Fruit fly (Drosophila melanogaster) ovary, adult (tissue): ENCODE data around the gene TfIIS.
A peak's percentile ranks its signal among the peaks of the same experiment; 100 is the strongest.

Source experiments
- CG17801 ChIP-seq: fragments of 200-800 bp; optimal IDR thresholded peaks from 2 replicates; lab custom pipeline; 2019; ENCODE audit warnings: missing biosample characterization, mild to moderate bottlenecking, missing genetic modification characterization, moderate library complexity; ENCODE audit not compliant: partially characterized antibody

The TfIIS gene

DNA sequence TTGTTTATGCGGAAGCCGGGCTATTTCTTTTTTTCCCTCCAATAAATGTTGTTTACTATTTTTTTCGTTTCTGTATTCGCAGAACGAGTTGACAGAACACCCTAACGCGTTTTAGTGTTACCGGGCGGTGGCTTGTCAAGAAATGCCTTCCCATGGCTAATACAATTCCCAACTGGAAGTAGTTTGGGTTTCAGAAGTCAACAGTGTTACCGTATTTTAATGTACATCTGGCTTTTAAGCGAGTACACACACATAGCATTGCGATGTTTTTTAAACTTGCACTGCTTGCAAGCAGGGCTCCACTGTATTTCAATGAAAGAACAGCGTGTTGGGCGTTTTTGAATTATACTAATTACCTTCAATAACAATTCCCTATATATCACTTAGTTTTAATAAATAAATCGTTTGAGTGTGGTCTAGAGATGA, at the start of gene TfIIS:
TfIIS (minus strand) TSS at position 178 of the 426 bp plus-strand sequence.
- TF ChIP-seq CG17801 (GFP tag; lab: Kevin White, UChicago), result no peak

DNA sequence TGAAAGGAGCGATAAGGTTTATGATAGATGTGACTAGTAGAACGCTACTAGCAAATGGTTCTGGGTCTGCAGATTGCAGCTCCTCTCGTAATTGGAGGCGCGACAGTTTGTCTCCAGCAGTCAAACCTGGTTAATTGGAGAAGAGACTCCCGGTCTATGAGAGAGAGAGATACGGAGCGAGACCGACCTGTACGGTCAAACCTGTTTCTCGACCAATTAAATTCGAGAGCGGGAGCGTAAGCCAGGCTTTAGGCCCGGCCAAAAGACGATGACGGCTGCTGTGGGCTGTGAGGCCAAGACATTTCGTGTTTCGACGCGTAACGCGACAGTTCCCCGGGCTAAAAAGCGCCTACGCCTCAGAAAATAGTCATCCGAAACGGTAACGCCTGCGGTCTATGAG, 48.6 kb upstream of the TfIIS start, which contains the start of gene CG15269:
CG15269 (plus strand) TSS at position 261 of the 400 bp plus-strand sequence.
- no peak for TF ChIP-seq CG17801 (GFP tag; lab: Kevin White, UChicago)

DNA sequence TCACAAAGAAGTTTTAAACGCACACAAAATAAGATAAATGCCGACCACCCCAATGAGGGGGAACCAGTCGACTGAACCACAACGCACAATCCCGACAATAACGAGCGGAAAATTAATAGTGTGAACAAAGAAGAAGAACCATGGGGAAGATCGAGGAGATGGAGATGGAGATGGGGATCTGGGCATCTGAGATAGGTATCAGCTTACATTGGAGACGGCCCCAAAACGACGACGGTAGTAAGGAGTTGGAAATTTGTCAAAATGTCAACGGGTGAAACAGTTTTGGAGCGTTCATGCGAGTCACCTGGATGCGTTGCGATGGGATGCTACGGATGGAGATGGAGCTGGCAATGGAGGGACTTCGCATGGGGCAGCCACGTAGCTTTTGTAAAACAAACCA, 46.7 kb upstream of the TfIIS start:
- TF ChIP-seq CG17801 (GFP tag; lab: Kevin White, UChicago), result no peak

DNA sequence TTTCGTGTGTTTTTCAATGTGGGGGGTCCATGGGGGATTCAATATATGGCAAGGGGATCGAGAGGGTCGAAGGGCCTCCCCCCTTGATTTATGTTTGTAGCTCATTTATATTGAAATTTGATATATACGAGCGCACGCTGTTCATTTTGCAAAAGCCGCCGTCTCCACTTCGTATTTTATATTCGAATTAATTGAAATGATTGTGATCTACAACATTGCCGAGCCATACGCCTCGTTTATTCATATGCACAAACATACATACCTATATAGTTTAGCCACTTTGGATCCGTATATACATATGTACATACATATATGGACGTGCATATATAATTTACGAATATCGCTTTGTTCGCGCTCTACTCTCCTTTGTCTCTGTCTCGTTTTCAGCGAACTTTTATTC, 45.5 kb upstream of the TfIIS start:
- TF ChIP-seq CG17801 (GFP tag; lab: Kevin White, UChicago), result no peak

DNA sequence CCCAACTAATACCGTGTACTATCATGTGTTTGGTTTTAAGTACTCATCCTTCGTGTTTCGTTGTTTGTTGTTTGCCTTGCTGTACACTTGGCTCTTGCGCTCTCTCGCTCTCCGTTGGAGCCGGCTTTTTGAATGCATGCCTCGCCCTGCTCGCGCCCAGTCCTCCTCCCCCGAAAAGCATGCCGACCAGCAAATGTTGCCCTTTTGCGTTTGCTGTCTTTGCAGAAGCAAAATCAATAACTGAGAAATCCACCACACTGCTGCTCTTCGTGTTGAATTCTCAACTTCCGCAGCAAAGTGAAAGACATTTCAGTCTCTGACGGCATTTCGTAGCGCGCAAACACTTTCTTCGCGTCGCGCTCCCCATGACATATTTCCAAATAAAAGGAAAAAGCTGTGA, 13.9 kb upstream of the TfIIS start, which contains the start of gene wwk:
wwk (plus strand) TSS at position 312 of the 400 bp plus-strand sequence.
- no peak for TF ChIP-seq CG17801 (GFP tag; lab: Kevin White, UChicago)

DNA sequence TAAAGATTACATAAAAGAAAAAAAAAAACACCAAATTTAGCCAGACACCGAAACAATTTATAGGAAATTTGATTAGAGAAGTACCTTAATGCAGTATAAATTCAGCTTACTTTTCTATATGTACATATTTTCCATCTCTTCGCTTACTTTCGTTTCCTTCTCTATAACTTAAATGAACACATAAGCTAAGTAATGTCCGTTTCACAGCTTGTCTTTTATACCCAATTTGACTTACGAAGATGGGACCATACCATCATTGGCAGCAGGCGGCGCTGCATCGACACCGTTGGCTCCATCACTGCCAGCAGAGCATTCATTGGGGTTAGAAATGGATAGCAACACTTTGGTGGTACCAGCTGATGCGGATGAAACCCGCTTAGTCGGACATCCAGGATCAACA, 9.7 kb upstream of the TfIIS start, which contains the start of gene vig:
vig (minus strand) TSS at position 101 of the 400 bp plus-strand sequence.
- no peak for TF ChIP-seq CG17801 (GFP tag; lab: Kevin White, UChicago)

DNA sequence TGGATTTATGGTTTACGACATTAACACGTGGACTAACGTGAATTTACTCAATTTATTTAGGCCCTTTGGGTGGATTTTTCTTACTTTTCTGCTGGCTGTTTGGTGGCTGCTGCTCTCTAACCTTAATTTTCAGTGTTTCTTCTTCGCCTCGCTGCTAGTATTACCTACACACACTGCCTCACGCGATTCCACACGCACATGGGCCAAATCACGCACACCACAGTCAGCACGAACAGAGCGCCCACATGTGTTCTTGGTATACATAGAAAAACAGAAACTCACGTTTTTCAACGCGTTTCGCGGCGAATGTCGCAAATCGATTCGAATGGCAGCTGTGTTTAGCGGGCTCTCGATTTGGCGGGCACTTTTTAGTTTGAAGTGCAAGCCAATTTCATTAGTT, 7.3 kb upstream of the TfIIS start:
- peak; percentile 67 for TF ChIP-seq CG17801 (GFP tag; lab: Kevin White, UChicago)

DNA sequence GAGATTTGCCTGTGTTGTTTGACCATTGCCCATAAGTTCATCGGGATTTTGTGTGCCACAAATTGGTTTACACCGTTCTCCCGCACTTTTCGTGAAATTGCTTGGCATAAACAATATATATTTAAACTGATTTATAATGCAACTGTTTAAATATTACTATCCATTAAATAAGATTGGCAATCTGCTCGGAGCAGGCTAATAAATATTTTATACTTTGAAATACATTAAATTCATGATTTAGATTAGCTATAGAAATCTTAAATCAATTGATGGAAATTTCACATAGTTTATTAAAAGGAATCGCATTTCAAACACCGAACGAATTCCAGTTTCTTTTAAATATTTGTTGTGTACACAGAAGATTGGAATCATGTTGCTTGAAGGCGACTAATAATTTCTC, 5.6 kb upstream of the TfIIS start:
- TF ChIP-seq CG17801 (GFP tag; lab: Kevin White, UChicago), result no peak

DNA sequence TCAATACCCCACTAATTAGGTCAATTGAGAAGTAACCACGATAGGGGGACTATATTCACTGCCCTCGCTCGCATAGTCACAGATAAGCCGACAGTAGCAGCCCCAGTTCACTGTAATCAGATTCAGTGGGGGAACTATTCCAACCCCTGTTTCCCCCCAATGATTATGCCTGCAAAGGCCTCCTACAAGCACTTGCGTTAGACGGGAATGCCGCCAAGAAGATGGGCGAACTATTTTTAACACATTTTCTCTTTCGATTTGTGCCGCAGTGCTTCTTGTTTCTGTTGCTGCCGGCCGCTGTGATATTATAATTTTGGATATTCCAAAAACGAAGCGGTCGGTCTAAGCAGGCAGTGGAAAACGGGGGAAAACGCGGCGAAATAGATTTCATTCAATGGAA, 5.1 kb upstream of the TfIIS start:
- no peak for TF ChIP-seq CG17801 (GFP tag; lab: Kevin White, UChicago)

DNA sequence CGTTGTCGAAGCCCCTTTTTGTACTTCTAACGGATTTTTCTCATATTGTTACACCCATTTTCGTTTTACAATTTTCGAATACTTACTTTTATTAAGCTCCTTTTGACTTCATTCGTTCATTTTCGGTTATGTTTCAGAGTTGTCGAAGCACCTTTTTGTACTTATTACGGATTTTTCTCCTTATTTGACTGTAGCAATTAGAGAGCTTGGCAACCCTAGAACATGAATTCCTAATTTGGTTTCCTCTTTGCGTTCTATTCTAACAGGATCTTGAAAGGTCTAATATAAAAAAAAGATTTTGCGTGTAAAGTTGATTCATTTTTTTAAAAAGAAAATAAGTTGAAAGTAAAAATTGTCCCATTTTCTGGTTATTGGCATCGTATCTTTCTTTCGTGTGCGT, 1.5 kb upstream of the TfIIS start:
- TF ChIP-seq CG17801 (GFP tag; lab: Kevin White, UChicago), result no peak

DNA sequence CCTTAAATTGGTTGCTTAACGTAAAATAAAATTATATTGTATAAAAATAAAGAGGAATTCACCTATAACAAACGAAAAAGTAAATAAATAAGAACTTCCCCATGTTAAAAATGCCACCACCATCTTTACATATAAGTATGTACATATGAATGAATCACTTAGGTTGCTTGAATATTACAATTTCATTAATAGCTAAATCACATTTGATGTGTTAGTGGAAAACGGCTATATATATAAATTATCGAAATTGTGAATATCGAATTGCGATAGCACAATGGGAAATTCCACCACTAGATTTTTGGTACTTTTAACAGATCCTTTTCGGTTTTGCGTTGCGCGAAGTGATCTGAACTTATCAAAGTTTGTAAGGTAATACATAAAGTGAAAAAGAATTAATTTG, 811 bp upstream of the TfIIS start, which contains the start of the genes solo and vas:
solo (plus strand) TSS at position 289 of the 400 bp plus-strand sequence.
vas (plus strand) TSS at position 289 of the 400 bp plus-strand sequence.
- TF ChIP-seq CG17801 (GFP tag; lab: Kevin White, UChicago), result no peak

DNA sequence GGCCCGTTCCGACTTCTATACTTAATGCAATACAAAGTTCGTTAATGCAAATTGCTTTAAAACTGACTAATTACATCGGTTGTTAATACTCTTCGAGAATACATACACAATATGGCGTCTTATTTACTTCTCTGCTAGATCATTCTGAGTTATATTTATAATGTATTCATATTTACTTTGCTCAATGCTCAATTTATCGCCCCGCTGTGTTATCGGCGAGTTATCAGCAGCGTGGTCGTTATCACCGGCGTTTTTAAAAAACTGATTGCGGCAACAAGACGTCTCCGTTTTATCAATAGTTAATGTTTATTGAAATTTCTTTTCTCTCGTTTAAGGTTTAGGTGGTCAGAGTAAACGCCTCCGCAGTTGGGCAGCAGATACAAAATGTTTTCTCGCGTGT, 1.6 kb downstream of the TfIIS start:
- no peak for TF ChIP-seq CG17801 (GFP tag; lab: Kevin White, UChicago)

DNA sequence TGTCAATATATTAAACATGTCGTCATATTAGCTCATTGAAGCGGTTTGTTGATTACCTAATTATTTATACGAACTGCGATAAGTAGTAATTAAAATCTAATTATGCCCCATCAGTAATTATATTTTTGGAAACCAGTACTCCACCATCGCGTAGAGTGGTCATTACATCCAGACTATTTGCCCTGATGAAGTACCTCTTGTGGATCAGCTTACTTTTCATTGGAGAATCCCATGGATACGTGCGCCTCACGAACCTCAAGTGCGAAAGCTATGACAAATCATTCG, 2.5 kb downstream of the TfIIS start, which contains the start of gene CG33679:
CG33679 (plus strand) TSS at position 186 of the 285 bp plus-strand sequence.
- no peak for TF ChIP-seq CG17801 (GFP tag; lab: Kevin White, UChicago)

DNA sequence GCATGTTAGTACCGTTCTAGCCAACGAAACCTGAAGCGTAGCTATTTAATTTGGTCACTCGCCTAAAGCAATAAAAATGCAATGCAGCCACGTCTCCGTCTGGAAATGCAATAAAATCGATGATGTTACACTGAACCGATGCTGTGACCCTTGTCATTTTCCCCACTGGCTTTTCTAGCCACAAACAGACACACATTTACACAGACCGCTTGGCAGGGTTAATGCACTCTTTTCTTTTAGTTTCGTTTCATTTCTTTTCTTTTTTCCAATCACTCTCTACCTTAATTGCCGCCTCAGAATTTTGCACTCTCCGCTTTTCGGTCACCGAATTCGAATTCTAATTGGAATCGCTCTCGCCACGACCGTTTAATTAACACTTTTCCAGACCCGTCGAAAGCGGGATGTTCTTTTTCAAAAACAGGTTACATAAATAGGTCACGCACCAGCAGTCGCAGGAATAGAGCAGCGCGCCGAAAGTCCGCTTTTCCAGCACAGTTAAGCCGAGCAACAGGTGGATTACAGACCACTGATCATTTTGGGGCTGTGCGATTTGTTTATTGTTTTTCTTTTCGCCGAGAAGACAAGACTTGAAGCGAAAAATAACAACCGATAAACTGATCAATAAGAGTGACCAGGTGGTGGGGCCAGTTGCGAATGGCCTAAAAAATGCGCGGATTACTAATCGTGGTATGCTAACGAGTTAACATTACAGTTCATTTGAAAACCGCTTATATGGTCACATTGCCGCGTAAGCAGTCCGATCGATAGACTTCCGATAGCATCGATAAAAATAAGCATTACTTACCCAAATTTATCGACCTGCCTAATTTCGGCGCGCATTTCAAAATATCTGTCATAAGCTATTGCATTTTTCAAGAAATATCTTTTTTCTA, 3.1 kb downstream of the TfIIS start, which contains the start of gene ck:
ck (minus strand) TSS at position 638 of the 893 bp plus-strand sequence.
- TF ChIP-seq CG17801 (GFP tag; lab: Kevin White, UChicago), result no peak

DNA sequence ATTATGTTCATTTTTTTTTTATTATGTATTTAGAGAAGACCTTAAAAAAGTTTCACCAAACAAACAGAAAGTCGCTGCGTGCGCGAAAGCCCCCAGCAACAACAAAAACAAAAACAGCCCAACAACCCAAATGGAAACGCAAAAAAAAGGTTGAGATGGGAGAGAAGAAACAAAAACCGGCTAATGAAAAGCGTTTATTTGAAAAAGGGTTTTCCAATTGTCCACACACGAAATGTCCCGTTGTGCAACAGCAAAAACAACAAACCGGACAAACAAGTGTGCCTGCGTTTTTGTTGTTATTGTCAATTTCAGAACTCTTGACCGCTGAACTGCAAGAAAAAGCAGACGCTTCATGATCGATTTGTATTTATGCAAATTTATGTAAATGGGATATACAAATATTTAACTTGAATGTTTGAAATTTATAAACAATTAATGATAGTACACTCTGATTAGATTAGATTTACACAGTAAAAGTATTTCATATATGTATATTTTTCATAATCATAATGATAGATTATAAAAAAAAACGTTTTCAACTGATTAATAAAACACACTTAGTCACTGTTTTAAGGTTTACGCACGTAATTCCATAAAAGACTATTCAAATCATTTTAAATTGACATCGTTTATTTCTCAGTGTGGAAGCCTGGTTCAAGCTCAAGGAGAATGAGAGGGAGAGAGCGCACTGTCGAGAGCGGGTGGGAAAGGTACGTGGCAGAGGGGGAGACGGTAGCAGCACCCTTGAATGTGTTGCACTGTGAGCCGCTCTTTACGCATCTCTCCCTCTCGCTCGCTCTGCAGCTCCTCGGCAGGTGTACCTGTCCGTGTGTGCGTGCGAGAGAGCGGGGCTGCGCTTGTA, 4.0 kb downstream of the TfIIS start:
- TF ChIP-seq CG17801 (GFP tag; lab: Kevin White, UChicago), result peak; percentile 63
